Fruit fly (Drosophila melanogaster): ENCODE data around the gene HLH4C.

Gene HLH4C

dm6 chrX:4691226-4691625 is 44.0 kb upstream of the HLH4C start (continued):
- peak; percentile 7 for TF ChIP-seq CG12769 (tag; optimal IDR thresholded peaks at IDR 0.05)
- TF ChIP-seq CG10267 (tag; optimal IDR thresholded peaks at IDR 0.05), result peak; percentile 23
- no peak for TF ChIP-seq NC2α (GFP tag; optimal IDR thresholded peaks at IDR 0.05)
- TF ChIP-seq CG4730 (GFP tag; IDR thresholded peaks at IDR 0.05), result no peak
- TF ChIP-seq CG10959 (GFP tag; IDR thresholded peaks at IDR 0.05), result no peak
- no peak for TF ChIP-seq eve (GFP tag; optimal IDR thresholded peaks at IDR 0.05)
- no peak for TF ChIP-seq CG16813 (GFP tag; IDR thresholded peaks at IDR 0.05; ENCODE audit: partially characterized antibody)
- TF ChIP-seq CG11247 (GFP tag; IDR thresholded peaks at IDR 0.05), result no peak
- no peak for TF ChIP-seq fd64A (GFP tag; optimal IDR thresholded peaks at IDR 0.05)
- no peak for TF ChIP-seq CG6272 (GFP tag; IDR thresholded peaks at IDR 0.05)
- peak; percentile 49 for TF ChIP-seq slbo (GFP tag; IDR thresholded peaks at IDR 0.05)
- no peak for TF ChIP-seq CG10462 (GFP tag; optimal IDR thresholded peaks at IDR 0.05)
- no peak for TF ChIP-seq prd (optimal IDR thresholded peaks at IDR 0.05)
- peak; percentile 43; the same call in 1 of the 3 replicates for TF ChIP-seq prd (GFP tag; IDR thresholded peaks at IDR 0.05)
- no peak for TF ChIP-seq CG4854 (GFP tag; optimal IDR thresholded peaks at IDR 0.05)
- TF ChIP-seq D19A (tag; optimal IDR thresholded peaks at IDR 0.05), result peak; percentile 21
- TF ChIP-seq trem (tag; optimal IDR thresholded peaks at IDR 0.05), result peak; percentile 1
- TF ChIP-seq CG10274 (GFP tag; optimal IDR thresholded peaks at IDR 0.05), result no peak
- TF ChIP-seq CG30431 (GFP tag; optimal IDR thresholded peaks at IDR 0.05), result peak; percentile 7
- no peak for TF ChIP-seq CG2116 (GFP tag; optimal IDR thresholded peaks at IDR 0.05)
- TF ChIP-seq CG17385 (GFP tag; optimal IDR thresholded peaks at IDR 0.05), result no peak
- TF ChIP-seq jing (GFP tag; optimal IDR thresholded peaks at IDR 0.05), result no peak
- TF ChIP-seq CG3847 (GFP tag; IDR thresholded peaks at IDR 0.05), result no peak
- no peak for TF ChIP-seq HLHmδ (GFP tag; optimal IDR thresholded peaks at IDR 0.05)
- no peak for TF ChIP-seq zen2 (GFP tag; IDR thresholded peaks at IDR 0.05; ENCODE audit: partially characterized antibody)
- peak; percentile 13 for TF ChIP-seq bcd (GFP tag; optimal IDR thresholded peaks at IDR 0.05)
- no peak for TF ChIP-seq CG16863 (GFP tag; optimal IDR thresholded peaks at IDR 0.05)
- TF ChIP-seq CG12104 (GFP tag; optimal IDR thresholded peaks at IDR 0.05), result no peak
- TF ChIP-seq CG11560 (tag; IDR thresholded peaks at IDR 0.05), result no peak
- TF ChIP-seq BEAF-32 (GFP tag; optimal IDR thresholded peaks at IDR 0.05), result no peak
- TF ChIP-seq CG1602 (GFP tag; optimal IDR thresholded peaks at IDR 0.05), result no peak
- 0 out of 3 replicates have a peak, but pooled peaks have one; percentile 27 for TF ChIP-seq ci (GFP tag; IDR thresholded peaks at IDR 0.05)
- no peak for TF ChIP-seq insv (GFP tag; optimal IDR thresholded peaks at IDR 0.05)
- TF ChIP-seq CG4820 (GFP tag; optimal IDR thresholded peaks at IDR 0.05), result no peak
- no peak for TF ChIP-seq CG8281 (tag; optimal IDR thresholded peaks at IDR 0.05)
- TF ChIP-seq CG32532 (GFP tag; IDR thresholded peaks at IDR 0.05), result peak; percentile 62; the same call in 1 of the 2 replicates
- TF ChIP-seq CG14860 (GFP tag; IDR thresholded peaks at IDR 0.05; ENCODE audit: partially characterized antibody), result no peak
- TF ChIP-seq tup (GFP tag; optimal IDR thresholded peaks at IDR 0.05), result no peak
- peak; percentile 39 for TF ChIP-seq unpg (GFP tag; optimal IDR thresholded peaks at IDR 0.05)
- no peak for TF ChIP-seq emc (GFP tag; optimal IDR thresholded peaks at IDR 0.05)
- no peak for TF ChIP-seq H2.0 (GFP tag; IDR thresholded peaks at IDR 0.05)
- no peak for TF ChIP-seq YL-1 (GFP tag; optimal IDR thresholded peaks at IDR 0.05)
- TF ChIP-seq CG30020 (tag; optimal IDR thresholded peaks at IDR 0.05), result no peak
- TF ChIP-seq Vsx1 (GFP tag; optimal IDR thresholded peaks at IDR 0.05), result no peak
- no peak for TF ChIP-seq CG18619 (GFP tag; optimal IDR thresholded peaks at IDR 0.05)
- TF ChIP-seq PHDP (tag; optimal IDR thresholded peaks at IDR 0.05), result peak; percentile 42
- TF ChIP-seq CG11504 (tag; optimal IDR thresholded peaks at IDR 0.05), result peak; percentile 56
- no peak for TF ChIP-seq ap (GFP tag; IDR thresholded peaks at IDR 0.05)
- TF ChIP-seq CG4617 (GFP tag; optimal IDR thresholded peaks at IDR 0.05; ENCODE audit: borderline replicate concordance), result no peak
- TF ChIP-seq CG2129 (GFP tag; IDR thresholded peaks at IDR 0.05; ENCODE audit: partially characterized antibody), result no peak
- no peak for TF ChIP-seq CG1529 (GFP tag; optimal IDR thresholded peaks at IDR 0.05)
- TF ChIP-seq tx (GFP tag; optimal IDR thresholded peaks at IDR 0.05), result no peak

Data from whole organism, embryonic.